Fruit fly (Drosophila melanogaster) whole organism, embryonic: Measurements from ENCODE around the gene CG31103.

ENCODE experiments used
- CG10209 ChIP-seq: fragments of 200-800 bp; sonication (Bioruptor generic); optimal IDR thresholded peaks from 3 replicates; lab custom pipeline; 2017; ENCODE audit warnings: missing biosample characterization, mild to moderate bottlenecking, missing genetic modification characterization, missing genetic modification reagents
- CG11247 ChIP-seq: fragments of 200-800 bp; sonication (Bioruptor generic); IDR thresholded peaks from 2 replicates; pipeline ENCODE4 v1.3.6; 2022; ENCODE audit warnings: missing biosample characterization, missing genetic modification characterization
- CG11456 ChIP-seq: fragments of 200-800 bp; sonication (Bioruptor generic); IDR thresholded peaks from 3 replicates; pipeline ENCODE4 v1.3.6; 2022; ENCODE audit warnings: missing biosample characterization, missing genetic modification characterization
- CG12769 ChIP-seq: fragments of 200-800 bp; sonication (Bioruptor generic); optimal IDR thresholded peaks from 2 replicates; lab custom pipeline; 2019; ENCODE audit warnings: missing biosample characterization, mild to moderate bottlenecking, missing genetic modification characterization, moderate library complexity
- CG14014 ChIP-seq: fragments of 200-800 bp; sonication (Bioruptor generic); IDR thresholded peaks from 2 replicates; pipeline ENCODE4 v1.3.6; 2022; ENCODE audit warnings: missing biosample characterization, missing genetic modification characterization
- CG15601 ChIP-seq: fragments of 200-800 bp; sonication (Bioruptor generic); optimal IDR thresholded peaks from 3 replicates; lab custom pipeline; 2019; ENCODE audit warnings: missing biosample characterization, mild to moderate bottlenecking, missing genetic modification characterization, moderate library complexity
- CG1647 ChIP-seq: fragments of 200-800 bp; sonication (Bioruptor generic); optimal IDR thresholded peaks from 3 replicates; lab custom pipeline; 2016; ENCODE audit warnings: missing biosample characterization, missing genetic modification characterization
- CG16815 ChIP-seq: fragments of 200-800 bp; sonication (Bioruptor generic); optimal IDR thresholded peaks from 3 replicates; lab custom pipeline; 2017; ENCODE audit warnings: missing biosample characterization, mild to moderate bottlenecking, missing genetic modification characterization
- CG17385 ChIP-seq: fragments of 200-800 bp; sonication (Bioruptor generic); optimal IDR thresholded peaks from 3 replicates; lab custom pipeline; 2018; ENCODE audit warnings: missing biosample characterization, mild to moderate bottlenecking, missing genetic modification characterization
- CG17568 ChIP-seq: fragments of 200-800 bp; sonication (Bioruptor generic); optimal IDR thresholded peaks from 2 replicates; lab custom pipeline; 2018; ENCODE audit warnings: missing biosample characterization, mild to moderate bottlenecking, missing genetic modification characterization, moderate library complexity
- CG17802 ChIP-seq: fragments of 200-800 bp; sonication (Bioruptor generic); optimal IDR thresholded peaks from 2 replicates; lab custom pipeline; 2018; ENCODE audit warnings: missing biosample characterization, mild to moderate bottlenecking, missing genetic modification characterization, moderate library complexity
- CG18011 ChIP-seq: fragments of 200-800 bp; sonication (Bioruptor generic); optimal IDR thresholded peaks from 2 replicates; lab custom pipeline; 2017; ENCODE audit warnings: missing biosample characterization, missing genetic modification characterization, mild to moderate bottlenecking, moderate library complexity, missing genotype
- CG2875 ChIP-seq: fragments of 200-800 bp; sonication (Bioruptor generic); optimal IDR thresholded peaks from 2 replicates; lab custom pipeline; 2017; ENCODE audit warnings: missing biosample characterization, mild to moderate bottlenecking, missing genetic modification characterization, missing genetic modification reagents
- CG6654 ChIP-seq: fragments of 200-800 bp; sonication (Bioruptor generic); optimal IDR thresholded peaks from 2 replicates; lab custom pipeline; 2017; ENCODE audit warnings: missing biosample characterization, mild to moderate bottlenecking, missing genetic modification characterization
- CG6765 ChIP-seq: fragments of 200-800 bp; sonication (Bioruptor generic); optimal IDR thresholded peaks from 3 replicates; lab custom pipeline; 2017; ENCODE audit warnings: missing biosample characterization, mild to moderate bottlenecking, missing genetic modification characterization
- CG7963 ChIP-seq: fragments of 200-800 bp; sonication (Bioruptor generic); IDR thresholded peaks from 3 replicates; pipeline ENCODE4 v1.3.6; 2022; ENCODE audit warnings: missing biosample characterization, missing genetic modification characterization; ENCODE audit not compliant: partially characterized antibody
- CHES-1-like ChIP-seq: fragments of 200-800 bp; sonication (Bioruptor generic); optimal IDR thresholded peaks from 2 replicates; lab custom pipeline; 2016; ENCODE audit warnings: missing biosample characterization, missing genetic modification characterization
- CrebB ChIP-seq: fragments of 200-800 bp; sonication (Bioruptor generic); optimal IDR thresholded peaks from 3 replicates; lab custom pipeline; 2018; ENCODE audit warnings: missing biosample characterization, mild to moderate bottlenecking, missing genetic modification characterization
- Dek ChIP-seq: fragments of 200-800 bp; sonication (Bioruptor generic); optimal IDR thresholded peaks from 3 replicates; lab custom pipeline; 2019; ENCODE audit warnings: missing biosample characterization, mild to moderate bottlenecking, missing genetic modification characterization, moderate library complexity
- Elba2 ChIP-seq: fragments of 200-800 bp; sonication (Bioruptor generic); optimal IDR thresholded peaks from 3 replicates; lab custom pipeline; 2016; ENCODE audit warnings: missing biosample characterization, missing genetic modification characterization
- Hey ChIP-seq: fragments of 200-800 bp; sonication (Bioruptor generic); optimal IDR thresholded peaks from 3 replicates; lab custom pipeline; 2018; ENCODE audit warnings: missing biosample characterization, mild to moderate bottlenecking, missing genetic modification characterization
- HmgZ ChIP-seq: fragments of 200-800 bp; sonication (Bioruptor generic); optimal IDR thresholded peaks from 2 replicates; lab custom pipeline; 2018; ENCODE audit warnings: missing biosample characterization, mild to moderate bottlenecking, missing genetic modification characterization
- Myb ChIP-seq: fragments of 200-800 bp; sonication (Bioruptor generic); optimal IDR thresholded peaks from 2 replicates; lab custom pipeline; 2016; ENCODE audit warnings: missing biosample characterization, missing genetic modification characterization
- NC2β ChIP-seq: fragments of 200-800 bp; sonication (Bioruptor generic); optimal IDR thresholded peaks from 2 replicates; lab custom pipeline; 2016; ENCODE audit warnings: missing biosample characterization, missing genetic modification characterization
- Sox100B ChIP-seq: fragments of 200-800 bp; sonication (Bioruptor generic); optimal IDR thresholded peaks from 3 replicates; lab custom pipeline; 2018; ENCODE audit warnings: missing biosample characterization, mild to moderate bottlenecking, missing genetic modification characterization
- Ssrp ChIP-seq: fragments of 200-800 bp; sonication (Bioruptor generic); optimal IDR thresholded peaks from 2 replicates; lab custom pipeline; 2018; ENCODE audit warnings: missing biosample characterization, mild to moderate bottlenecking, missing genetic modification characterization, moderate library complexity
- Taf1 ChIP-seq: fragments of 200-800 bp; sonication (Bioruptor generic); IDR thresholded peaks from 2 replicates; pipeline ENCODE4 v1.3.6; 2022; ENCODE audit warnings: missing biosample characterization, missing genetic modification characterization
- Trl ChIP-seq, 3 experiments: fragments of >200 bp in 2 of 3; fragments of 200-800 bp in 1 of 3; sonication (Bioruptor generic) in 1 of 3; optimal IDR thresholded peaks; 2 replicates in 1 of 3; 3 replicates in 2 of 3; lab custom pipeline; 2016 to 2017; ENCODE audit warnings: missing biosample characterization in 1 of 3, missing genetic modification characterization in 1 of 3
- ab ChIP-seq: fragments of 200-800 bp; sonication (Bioruptor generic); optimal IDR thresholded peaks from 2 replicates; lab custom pipeline; 2016; ENCODE audit warnings: missing biosample characterization, missing genetic modification characterization
- abd-A ChIP-seq: fragments of 200-800 bp; sonication (Bioruptor generic); optimal IDR thresholded peaks from 3 replicates; lab custom pipeline; 2019; ENCODE audit warnings: missing biosample characterization, mild to moderate bottlenecking, missing genetic modification characterization, moderate library complexity
- bbx ChIP-seq: fragments of 200-800 bp; sonication (Bioruptor generic); IDR thresholded peaks from 2 replicates; pipeline ENCODE4 v1.3.6; 2022; ENCODE audit warnings: missing biosample characterization, missing genetic modification characterization; ENCODE audit not compliant: partially characterized antibody
- dimm ChIP-seq: fragments of 200-800 bp; sonication (Bioruptor generic); IDR thresholded peaks from 2 replicates; pipeline ENCODE4 v1.3.6; 2022; ENCODE audit warnings: missing biosample characterization, missing genetic modification characterization
- inv ChIP-seq: fragments of 200-800 bp; sonication (Bioruptor generic); IDR thresholded peaks from 2 replicates; pipeline ENCODE4 v1.3.6; 2022; ENCODE audit warnings: missing biosample characterization, missing genetic modification characterization; ENCODE audit not compliant: partially characterized antibody
- lmd ChIP-seq: fragments of 200-800 bp; sonication (Bioruptor generic); IDR thresholded peaks from 2 replicates; pipeline ENCODE4 v1.3.6; 2022; ENCODE audit warnings: missing biosample characterization, missing genetic modification characterization
- pfk ChIP-seq: fragments of 200-800 bp; sonication (Bioruptor generic); optimal IDR thresholded peaks from 2 replicates; lab custom pipeline; 2018; ENCODE audit warnings: missing biosample characterization, mild to moderate bottlenecking, missing genetic modification characterization, moderate library complexity
- pnt ChIP-seq: fragments of 200-800 bp; sonication (Bioruptor generic); optimal IDR thresholded peaks from 3 replicates; lab custom pipeline; 2016; ENCODE audit warnings: missing biosample characterization, missing genetic modification characterization
- run ChIP-seq: fragments of 200-800 bp; sonication (Bioruptor generic); optimal IDR thresholded peaks from 3 replicates; lab custom pipeline; 2018; ENCODE audit warnings: missing biosample characterization, mild to moderate bottlenecking, missing genetic modification characterization
- sens ChIP-seq: fragments of 200-800 bp; sonication (Bioruptor generic); peaks from one replicate; lab custom pipeline; 2016; ENCODE audit warnings: missing biosample characterization, missing genetic modification characterization
- sens-2 ChIP-seq: fragments of 200-800 bp; sonication (Bioruptor generic); IDR thresholded peaks from 2 replicates; pipeline ENCODE4 v1.3.6; 2022; ENCODE audit warnings: missing biosample characterization, missing genetic modification characterization
- shn ChIP-seq: fragments of 200-800 bp; sonication (Bioruptor generic); optimal IDR thresholded peaks from 3 replicates; lab custom pipeline; 2016; ENCODE audit warnings: missing biosample characterization, missing genetic modification characterization
- sisA ChIP-seq: fragments of 200-800 bp; sonication (Bioruptor generic); IDR thresholded peaks from 2 replicates; pipeline ENCODE4 v1.3.6; 2022; ENCODE audit warnings: missing biosample characterization, missing genetic modification characterization
- slbo ChIP-seq: fragments of 200-800 bp; sonication (Bioruptor generic); IDR thresholded peaks from 2 replicates; pipeline ENCODE4 v1.3.6; 2022; ENCODE audit warnings: missing biosample characterization, missing genetic modification characterization
- sob ChIP-seq: fragments of 200-800 bp; sonication (Bioruptor generic); IDR thresholded peaks from 2 replicates; pipeline ENCODE4 v1.3.6; 2022; ENCODE audit warnings: missing biosample characterization, missing genetic modification characterization
- ssp ChIP-seq: fragments of 200-800 bp; sonication (Bioruptor generic); IDR thresholded peaks from 2 replicates; pipeline ENCODE4 v1.3.6; 2022; ENCODE audit warnings: missing biosample characterization, missing genetic modification characterization
- tup ChIP-seq: fragments of 200-800 bp; sonication (Bioruptor generic); optimal IDR thresholded peaks from 2 replicates; lab custom pipeline; 2016; ENCODE audit warnings: missing biosample characterization, mild to moderate bottlenecking, missing genetic modification characterization, moderate library complexity
- tx ChIP-seq: fragments of 200-800 bp; sonication (Bioruptor generic); optimal IDR thresholded peaks from 2 replicates; lab custom pipeline; 2016; ENCODE audit warnings: missing biosample characterization, missing genetic modification characterization
- usp ChIP-seq: fragments of >200 bp; optimal IDR thresholded peaks from 2 replicates; lab custom pipeline; 2017; ENCODE audit warnings: missing biosample characterization, missing genetic modification characterization
- vvl ChIP-seq: fragments of 200-800 bp; sonication (Bioruptor generic); IDR thresholded peaks from 2 replicates; pipeline ENCODE4 v1.3.6; 2022; ENCODE audit warnings: missing biosample characterization, missing genetic modification characterization
- yki ChIP-seq: fragments of >200 bp; optimal IDR thresholded peaks from 3 replicates; lab custom pipeline; 2018
- z ChIP-seq: fragments of 200-800 bp; sonication (Bioruptor generic); IDR thresholded peaks from 3 replicates; pipeline ENCODE4 v1.3.6; 2022; ENCODE audit warnings: missing biosample characterization, missing genetic modification characterization

CG31103 gene

DNA sequence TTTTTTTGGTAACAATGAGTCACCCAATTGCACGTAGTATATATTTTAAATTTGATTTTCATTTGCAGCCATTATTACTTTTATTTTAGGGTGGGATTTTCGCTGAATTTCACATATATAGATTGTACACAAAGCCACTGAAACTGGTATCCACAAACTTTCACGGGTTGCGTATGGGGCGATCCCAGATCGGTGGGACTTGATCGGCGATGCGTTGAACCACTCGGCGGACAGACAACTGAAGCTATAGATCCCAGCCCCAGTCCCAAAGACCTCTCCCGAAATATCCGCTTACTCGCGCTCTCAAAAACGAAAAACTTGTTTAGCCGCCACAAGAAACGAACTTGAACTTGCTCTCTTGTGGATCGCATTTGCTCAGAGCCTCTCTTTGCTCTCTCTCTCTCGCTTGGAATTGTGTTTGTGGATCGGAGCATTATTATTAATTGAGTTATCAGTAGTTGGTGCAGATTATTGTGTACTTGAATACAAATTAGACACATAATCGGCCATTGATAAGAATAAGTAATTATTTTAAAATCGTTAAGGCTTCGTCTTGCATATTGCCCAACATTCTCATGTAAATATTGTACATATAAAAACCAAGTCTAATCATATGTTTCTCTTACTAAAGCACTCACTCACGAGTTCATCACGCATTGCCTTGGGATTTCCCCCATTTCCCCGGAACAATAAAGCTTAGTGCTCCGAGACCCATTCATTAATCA lies 10.9 kb upstream of the CG31103 start, which contains the start of gene Cad96Ca (continued):
- TF ChIP-seq dimm: no peak
- no peak for TF ChIP-seq CG1647 (GFP tag; lab: Kevin White, UChicago)
- TF ChIP-seq Elba2: no peak
- no peak for TF ChIP-seq CG17802
- TF ChIP-seq CHES-1-like (GFP tag; lab: Kevin White, UChicago): no peak
- TF ChIP-seq Myb (GFP tag; lab: Kevin White, UChicago): no peak
- TF ChIP-seq Trl (optimal IDR thresholded peaks at IDR 0.05; lab: Kevin White, UChicago): peak; percentile 90 to 92
- TF ChIP-seq Trl (GFP tag; optimal IDR thresholded peaks at IDR 0.05; lab: Kevin White, UChicago): no peak
- TF ChIP-seq tx: no peak
- TF ChIP-seq CG18011 (GFP tag; lab: Kevin White, UChicago): peak; percentile 46
- no peak for TF ChIP-seq CG17385 (GFP tag; lab: Kevin White, UChicago)
- TF ChIP-seq CG10209 (GFP tag; lab: Kevin White, UChicago): no peak
- no peak for TF ChIP-seq CG16815
- TF ChIP-seq run (tag; lab: Kevin White, UChicago): no peak
- TF ChIP-seq CG14014 (GFP tag; lab: Robert Waterston, UW): no peak
- TF ChIP-seq ssp: no peak
- TF ChIP-seq CG15601 (tag; lab: Kevin White, UChicago): no peak
- TF ChIP-seq CG6765 (GFP tag; lab: Kevin White, UChicago): no peak
- no peak for TF ChIP-seq Taf1 (GFP tag; lab: Robert Waterston, UW)
- TF ChIP-seq CG11456 (GFP tag; lab: Robert Waterston, UW): no peak
- TF ChIP-seq Dek (tag; lab: Kevin White, UChicago): no peak
- no peak for TF ChIP-seq tup (GFP tag; lab: Kevin White, UChicago)
- TF ChIP-seq CG17568 (GFP tag; lab: Kevin White, UChicago): peak; percentile 4
- TF ChIP-seq vvl (GFP tag; lab: Robert Waterston, UW): peak; percentile 53; the same call in 1 of the 2 replicates
- TF ChIP-seq z (GFP tag; lab: Robert Waterston, UW): peak; percentile 67; the same call in 1 of the 3 replicates
- TF ChIP-seq slbo (GFP tag; lab: Robert Waterston, UW): no peak
- no peak for TF ChIP-seq usp (GFP tag; lab: Kevin White, UChicago)
- no peak for TF ChIP-seq pnt (GFP tag; lab: Kevin White, UChicago)
- no peak for TF ChIP-seq sisA
- 0 out of 2 replicates have a peak, but pooled peaks have one; percentile 18 for TF ChIP-seq bbx (GFP tag; lab: Robert Waterston, UW)
- no peak for TF ChIP-seq inv (GFP tag; lab: Robert Waterston, UW)
- no peak for TF ChIP-seq shn (GFP tag; lab: Kevin White, UChicago)
- no peak for TF ChIP-seq CG2875 (GFP tag; lab: Kevin White, UChicago)
- no peak for TF ChIP-seq NC2β (GFP tag; lab: Kevin White, UChicago)
- no peak for TF ChIP-seq Hey (tag; lab: Kevin White, UChicago)
- TF ChIP-seq lmd (GFP tag; lab: Robert Waterston, UW): no peak
- TF ChIP-seq Ssrp (tag; lab: Kevin White, UChicago): no peak
- TF ChIP-seq sob (GFP tag; lab: Robert Waterston, UW): 0 out of 2 replicates have a peak, but pooled peaks have one; percentile 14
- peak; percentile 93 for TF ChIP-seq CG12769
- no peak for TF ChIP-seq HmgZ (tag; lab: Kevin White, UChicago)
- no peak for TF ChIP-seq CG7963
- no peak for TF ChIP-seq abd-A (tag; lab: Kevin White, UChicago)
- peak; percentile 65 for TF ChIP-seq CG11247 (GFP tag; lab: Robert Waterston, UW)
- no peak for TF ChIP-seq Sox100B (GFP tag; lab: Kevin White, UChicago)
- peak; percentile 52 for TF ChIP-seq sens (GFP tag; lab: Kevin White, UChicago)
- no peak for TF ChIP-seq sens-2 (GFP tag; lab: Robert Waterston, UW)
- TF ChIP-seq yki (lab: Kevin White, UChicago): peak; percentile 66
- no peak for TF ChIP-seq pfk (GFP tag; lab: Kevin White, UChicago)
- no peak for TF ChIP-seq CrebB (tag; lab: Kevin White, UChicago)
- no peak for TF ChIP-seq CG6654
- TF ChIP-seq ab (GFP tag; lab: Kevin White, UChicago): no peak
